Fruit fly (Drosophila melanogaster) whole organism, embryonic: ENCODE measurements around the gene Mo25.

Experiments
- C15 ChIP-seq: fragments of 200-800 bp; sonication (Bioruptor generic); IDR thresholded peaks from 3 replicates; pipeline ENCODE4 v1.3.6; 2022; ENCODE audit warnings: missing biosample characterization, missing genetic modification characterization
- CG10147 ChIP-seq: fragments of 200-800 bp; sonication (Bioruptor generic); optimal IDR thresholded peaks from 2 replicates; lab custom pipeline; 2019; ENCODE audit warnings: missing biosample characterization, mild to moderate bottlenecking, missing genetic modification characterization, moderate library complexity
- CG10321 ChIP-seq: fragments of 200-800 bp; sonication (Bioruptor generic); IDR thresholded peaks from 2 replicates; pipeline ENCODE4 v1.3.6; 2022; ENCODE audit warnings: missing biosample characterization, missing genetic modification characterization
- CG11456 ChIP-seq: fragments of 200-800 bp; sonication (Bioruptor generic); IDR thresholded peaks from 3 replicates; pipeline ENCODE4 v1.3.6; 2022; ENCODE audit warnings: missing biosample characterization, missing genetic modification characterization
- CG11696 ChIP-seq: fragments of 200-800 bp; sonication (Bioruptor generic); IDR thresholded peaks from 2 replicates; pipeline ENCODE4 v1.3.6; 2022; ENCODE audit warnings: missing biosample characterization, missing genetic modification characterization
- CG13296 ChIP-seq: fragments of 200-800 bp; sonication (Bioruptor generic); optimal IDR thresholded peaks from 3 replicates; lab custom pipeline; 2018; ENCODE audit warnings: missing biosample characterization, mild to moderate bottlenecking, missing genetic modification characterization
- CG13775 ChIP-seq: fragments of 200-800 bp; sonication (Bioruptor generic); optimal IDR thresholded peaks from 3 replicates; lab custom pipeline; 2017; ENCODE audit warnings: missing biosample characterization, mild to moderate bottlenecking, missing genetic modification characterization
- CG14014 ChIP-seq: fragments of 200-800 bp; sonication (Bioruptor generic); IDR thresholded peaks from 2 replicates; pipeline ENCODE4 v1.3.6; 2022; ENCODE audit warnings: missing biosample characterization, missing genetic modification characterization
- CG1647 ChIP-seq: fragments of 200-800 bp; sonication (Bioruptor generic); optimal IDR thresholded peaks from 3 replicates; lab custom pipeline; 2016; ENCODE audit warnings: missing biosample characterization, missing genetic modification characterization
- CG17361 ChIP-seq: fragments of 200-800 bp; sonication (Bioruptor generic); IDR thresholded peaks from 3 replicates; pipeline ENCODE4 v1.3.6; 2022; ENCODE audit warnings: missing biosample characterization, missing genetic modification characterization
- CG2202 ChIP-seq: fragments of 200-800 bp; sonication (Bioruptor generic); optimal IDR thresholded peaks from 2 replicates; lab custom pipeline; 2018; ENCODE audit warnings: missing biosample characterization, mild to moderate bottlenecking, missing genetic modification characterization
- CG2889 ChIP-seq: fragments of 200-800 bp; sonication (Bioruptor generic); IDR thresholded peaks from 3 replicates; pipeline ENCODE4 v1.3.6; 2022; ENCODE audit warnings: missing biosample characterization, missing genetic modification characterization
- CG30020 ChIP-seq: fragments of 200-800 bp; optimal IDR thresholded peaks from 2 replicates; lab custom pipeline; 2019; ENCODE audit warnings: missing biosample characterization, mild to moderate bottlenecking, missing genetic modification characterization, moderate library complexity
- CG31224 ChIP-seq: fragments of 200-800 bp; sonication (Bioruptor generic); IDR thresholded peaks from 2 replicates; pipeline ENCODE4 v1.3.6; 2022; ENCODE audit warnings: missing biosample characterization, missing genetic modification characterization
- CG31388 ChIP-seq: fragments of 200-800 bp; sonication (Bioruptor generic); optimal IDR thresholded peaks from 2 replicates; lab custom pipeline; 2016; ENCODE audit warnings: missing biosample characterization, missing genetic modification characterization
- CG33213 ChIP-seq: fragments of 200-800 bp; sonication (Bioruptor generic); optimal IDR thresholded peaks from 3 replicates; lab custom pipeline; 2016; ENCODE audit warnings: missing biosample characterization, missing genetic modification characterization
- CG33557 ChIP-seq: fragments of 200-800 bp; sonication (Bioruptor generic); optimal IDR thresholded peaks from 2 replicates; lab custom pipeline; 2019; ENCODE audit warnings: missing biosample characterization, mild to moderate bottlenecking, missing genetic modification characterization, moderate library complexity
- CG3726 ChIP-seq: fragments of 200-800 bp; sonication (Bioruptor generic); IDR thresholded peaks from 3 replicates; pipeline ENCODE4, ENCODE4 v1.3.6; 2022; ENCODE audit warnings: missing biosample characterization, missing genetic modification characterization
- CG3838 ChIP-seq: fragments of 200-800 bp; sonication (Bioruptor generic); optimal IDR thresholded peaks from 3 replicates; lab custom pipeline; 2016; ENCODE audit warnings: missing biosample characterization, missing genetic modification characterization
- CG7372 ChIP-seq: fragments of 200-800 bp; sonication (Bioruptor generic); IDR thresholded peaks from 2 replicates; pipeline ENCODE4 v1.3.6; 2022; ENCODE audit warnings: missing biosample characterization, missing genetic modification characterization
- CG7987 ChIP-seq: fragments of 200-800 bp; sonication (Bioruptor generic); optimal IDR thresholded peaks from 2 replicates; lab custom pipeline; 2018; ENCODE audit warnings: missing biosample characterization, mild to moderate bottlenecking, missing genetic modification characterization, moderate library complexity
- CG9797 ChIP-seq: fragments of 200-800 bp; sonication (Bioruptor generic); optimal IDR thresholded peaks from 3 replicates; lab custom pipeline; 2018; ENCODE audit warnings: missing biosample characterization, mild to moderate bottlenecking, missing genetic modification characterization
- CHES-1-like ChIP-seq: fragments of 200-800 bp; sonication (Bioruptor generic); optimal IDR thresholded peaks from 2 replicates; lab custom pipeline; 2016; ENCODE audit warnings: missing biosample characterization, missing genetic modification characterization
- Ets97D ChIP-seq: fragments of 200-800 bp; sonication (Bioruptor generic); optimal IDR thresholded peaks from 3 replicates; lab custom pipeline; 2016; ENCODE audit warnings: missing biosample characterization, missing genetic modification characterization
- GATAe ChIP-seq: fragments of 200-800 bp; sonication (Bioruptor generic); conservative IDR thresholded peaks from 2 replicates; pipeline ENCODE4 v1.3.6; 2022; ENCODE audit warnings: missing biosample characterization, missing genetic modification characterization
- Gsc ChIP-seq: fragments of 200-800 bp; sonication (Bioruptor generic); IDR thresholded peaks from 2 replicates; pipeline ENCODE4 v1.3.6; 2022; ENCODE audit warnings: missing biosample characterization, missing genetic modification characterization
- Gug ChIP-seq: fragments of 200-800 bp; sonication (Bioruptor generic); IDR thresholded peaks from 4 replicates; pipeline ENCODE4 v1.3.6; 2022; ENCODE audit warnings: missing biosample characterization, missing genetic modification characterization
- H15 ChIP-seq: fragments of 200-800 bp; sonication (Bioruptor generic); IDR thresholded peaks from 3 replicates; pipeline ENCODE4 v1.3.6; 2022; ENCODE audit warnings: missing biosample characterization, missing genetic modification characterization
- Hey ChIP-seq: fragments of 200-800 bp; sonication (Bioruptor generic); optimal IDR thresholded peaks from 3 replicates; lab custom pipeline; 2018; ENCODE audit warnings: missing biosample characterization, mild to moderate bottlenecking, missing genetic modification characterization
- HmgD ChIP-seq: fragments of 200-800 bp; sonication (Bioruptor generic); optimal IDR thresholded peaks from 3 replicates; lab custom pipeline; 2016; ENCODE audit warnings: missing biosample characterization, missing genetic modification characterization
- Hmx ChIP-seq: fragments of 200-800 bp; sonication (Bioruptor generic); optimal IDR thresholded peaks from 2 replicates; lab custom pipeline; 2016; ENCODE audit warnings: missing biosample characterization, missing genetic modification characterization
- Kr ChIP-seq: fragments of 200-800 bp; sonication (Bioruptor generic); optimal IDR thresholded peaks from 2 replicates; lab custom pipeline; 2017; ENCODE audit warnings: missing biosample characterization, mild to moderate bottlenecking, missing genetic modification characterization
- Side ChIP-seq: fragments of 200-800 bp; sonication (Bioruptor generic); optimal IDR thresholded peaks from 2 replicates; lab custom pipeline; 2016; ENCODE audit warnings: missing biosample characterization, missing genetic modification characterization
- Sox102F ChIP-seq: fragments of 200-800 bp; sonication (Bioruptor generic); optimal IDR thresholded peaks from 2 replicates; lab custom pipeline; 2018; ENCODE audit warnings: missing biosample characterization, mild to moderate bottlenecking, missing genetic modification characterization, moderate library complexity
- Ssrp ChIP-seq: fragments of 200-800 bp; sonication (Bioruptor generic); optimal IDR thresholded peaks from 2 replicates; lab custom pipeline; 2018; ENCODE audit warnings: missing biosample characterization, mild to moderate bottlenecking, missing genetic modification characterization, moderate library complexity
- Trl ChIP-seq, 3 experiments: fragments of >200 bp in 2 of 3; fragments of 200-800 bp in 1 of 3; sonication (Bioruptor generic) in 1 of 3; optimal IDR thresholded peaks; 2 replicates in 1 of 3; 3 replicates in 2 of 3; lab custom pipeline; 2016 to 2017; ENCODE audit warnings: missing biosample characterization in 1 of 3, missing genetic modification characterization in 1 of 3
- Xrp1 ChIP-seq: fragments of 200-800 bp; sonication (Bioruptor generic); IDR thresholded peaks from 2 replicates; pipeline ENCODE4 v1.3.6; 2022; ENCODE audit warnings: missing biosample characterization, missing genetic modification characterization
- ato ChIP-seq: fragments of 200-800 bp; sonication (Bioruptor generic); IDR thresholded peaks from 2 replicates; pipeline ENCODE4 v1.3.6; 2022; ENCODE audit warnings: missing biosample characterization, missing genetic modification characterization; ENCODE audit not compliant: partially characterized antibody
- caup ChIP-seq: fragments of 200-800 bp; sonication (Bioruptor generic); optimal IDR thresholded peaks from 3 replicates; lab custom pipeline; 2017; ENCODE audit warnings: missing biosample characterization, mild to moderate bottlenecking, missing genetic modification characterization, moderate library complexity; ENCODE audit not compliant: severe bottlenecking
- dm ChIP-seq: fragments of 200-800 bp; sonication (Bioruptor generic); optimal IDR thresholded peaks from 3 replicates; lab custom pipeline; 2016; ENCODE audit warnings: missing biosample characterization, missing genetic modification characterization
- emc ChIP-seq: fragments of 200-800 bp; sonication (Bioruptor generic); optimal IDR thresholded peaks from 2 replicates; lab custom pipeline; 2016; ENCODE audit warnings: missing biosample characterization, missing genetic modification characterization
- fd64A ChIP-seq: fragments of 200-800 bp; sonication (Bioruptor generic); optimal IDR thresholded peaks from 3 replicates; lab custom pipeline; 2018; ENCODE audit warnings: missing biosample characterization, mild to moderate bottlenecking, missing genetic modification characterization
- gro ChIP-seq: fragments of 200-800 bp; sonication (Bioruptor generic); optimal IDR thresholded peaks from 2 replicates; lab custom pipeline; 2016; ENCODE audit warnings: missing biosample characterization, missing genetic modification characterization
- hkb ChIP-seq, 2 experiments: fragments of 200-800 bp in 1 of 2; fragments of >200 bp in 1 of 2; sonication (Bioruptor generic) in 1 of 2; IDR thresholded peaks in 1 of 2; optimal IDR thresholded peaks in 1 of 2; 2 replicates each; pipeline versions ENCODE4 v1.3.6 to Lab custom; 2017 to 2022; ENCODE audit warnings: missing biosample characterization in 1 of 2, missing genetic modification characterization in 1 of 2
- insv ChIP-seq, 2 experiments: fragments of 200-800 bp; sonication (Bioruptor generic); optimal IDR thresholded peaks; 3 replicates each; lab custom pipeline; 2016 to 2018; ENCODE audit warnings: missing biosample characterization in 2 of 2, missing genetic modification characterization in 2 of 2
- prd ChIP-seq, 3 experiments: fragments of >200 bp in 2 of 3; fragments of 200-800 bp in 1 of 3; sonication (Bioruptor generic) in 1 of 3; optimal IDR thresholded peaks in 2 of 3; IDR thresholded peaks in 1 of 3; 2 replicates in 2 of 3; 3 replicates in 1 of 3; pipeline versions ENCODE4 v1.3.6 to Lab custom; 2017 to 2022; ENCODE audit warnings: missing biosample characterization in 1 of 3, missing genetic modification characterization in 1 of 3
- pros ChIP-seq: fragments of 200-800 bp; sonication (Bioruptor generic); optimal IDR thresholded peaks from 3 replicates; lab custom pipeline; 2019; ENCODE audit warnings: missing biosample characterization, mild to moderate bottlenecking, missing genetic modification characterization, moderate library complexity
- pum ChIP-seq: fragments of 200-800 bp; sonication (Bioruptor generic); optimal IDR thresholded peaks from 2 replicates; lab custom pipeline; 2016; ENCODE audit warnings: missing biosample characterization, missing genetic modification characterization
- sc ChIP-seq, 3 experiments: fragments of >200 bp in 2 of 3; fragments of 200-800 bp in 1 of 3; sonication (Bioruptor generic) in 1 of 3; optimal IDR thresholded peaks; 2 replicates in 2 of 3; 3 replicates in 1 of 3; lab custom pipeline; 2017; ENCODE audit warnings: mild to moderate bottlenecking in 1 of 3, missing biosample characterization in 1 of 3, missing genetic modification characterization in 1 of 3, missing genetic modification reagents in 1 of 3
- tgo ChIP-seq: fragments of 200-800 bp; sonication (Bioruptor generic); IDR thresholded peaks from 3 replicates; pipeline ENCODE4 v1.3.6; 2022; ENCODE audit warnings: missing biosample characterization, missing genetic modification characterization

Gene Mo25

dm6 chr3L:16572208-16572607, 43.1 kb downstream of the Mo25 start (continued):
- peak; percentile 60 to 81 for TF ChIP-seq Trl (optimal IDR thresholded peaks at IDR 0.05; lab: Kevin White, UChicago)
- no peak for TF ChIP-seq Trl (GFP tag; optimal IDR thresholded peaks at IDR 0.05; lab: Kevin White, UChicago)
- TF ChIP-seq CG17361 (GFP tag; lab: Robert Waterston, UW) = no peak
- no peak for TF ChIP-seq CG11696
- no peak for TF ChIP-seq CG33557 (GFP tag; lab: Kevin White, UChicago)
- TF ChIP-seq CG9797 (GFP tag; lab: Kevin White, UChicago) = no peak
- TF ChIP-seq GATAe = no peak
- TF ChIP-seq prd (optimal IDR thresholded peaks at IDR 0.05; lab: Kevin White, UChicago) = no peak
- TF ChIP-seq prd (GFP tag; IDR thresholded peaks at IDR 0.05; lab: Robert Waterston, UW) = no peak
- no peak for TF ChIP-seq CG1647 (GFP tag; lab: Kevin White, UChicago)
- TF ChIP-seq Xrp1 = no peak
- TF ChIP-seq Ssrp (tag; lab: Kevin White, UChicago) = no peak
- no peak for TF ChIP-seq CG10147 (GFP tag; lab: Kevin White, UChicago)
- no peak for TF ChIP-seq CG33213 (GFP tag; lab: Kevin White, UChicago)
- TF ChIP-seq fd64A (GFP tag; lab: Kevin White, UChicago) = no peak
- TF ChIP-seq HmgD (GFP tag; lab: Kevin White, UChicago) = no peak
- peak; percentile 1 for TF ChIP-seq CHES-1-like
- no peak for TF ChIP-seq Ets97D
- TF ChIP-seq CG31388 (GFP tag; lab: Kevin White, UChicago) = no peak
- TF ChIP-seq Sox102F = no peak
- peak; percentile 5 for TF ChIP-seq pros (GFP tag; lab: Kevin White, UChicago)
- no peak for TF ChIP-seq emc (GFP tag; lab: Kevin White, UChicago)
- no peak for TF ChIP-seq CG31224
- no peak for TF ChIP-seq H15
- TF ChIP-seq CG2202 (tag; lab: Kevin White, UChicago) = no peak
- no peak for TF ChIP-seq CG2889 (GFP tag; lab: Robert Waterston, UW)
- TF ChIP-seq dm (GFP tag; lab: Kevin White, UChicago) = no peak
- TF ChIP-seq Side (GFP tag; lab: Kevin White, UChicago) = no peak
- TF ChIP-seq Gsc (GFP tag; lab: Robert Waterston, UW) = no peak
- no peak for TF ChIP-seq CG3726 (GFP tag; lab: Robert Waterston, UW)
- TF ChIP-seq ato = no peak
- TF ChIP-seq insv (GFP tag; optimal IDR thresholded peaks at IDR 0.05; lab: Kevin White, UChicago) = no peak
- no peak for TF ChIP-seq tgo
- TF ChIP-seq CG30020 (tag; lab: Kevin White, UChicago) = no peak
- TF ChIP-seq CG13296 = peak; percentile 36
- TF ChIP-seq Gug = no peak
- TF ChIP-seq hkb (optimal IDR thresholded peaks at IDR 0.05; lab: Kevin White, UChicago) = no peak
- TF ChIP-seq hkb (GFP tag; IDR thresholded peaks at IDR 0.05; lab: Robert Waterston, UW) = no peak
- TF ChIP-seq gro (GFP tag; lab: Kevin White, UChicago) = peak; percentile 56
- no peak for TF ChIP-seq sc (optimal IDR thresholded peaks at IDR 0.05; lab: Kevin White, UChicago)
- TF ChIP-seq sc (GFP tag; optimal IDR thresholded peaks at IDR 0.05; lab: Kevin White, UChicago) = no peak
- no peak for TF ChIP-seq CG7372 (GFP tag; lab: Robert Waterston, UW)
- peak; percentile 17; the same call in 1 of the 2 replicates for TF ChIP-seq CG14014 (GFP tag; lab: Robert Waterston, UW)
- TF ChIP-seq CG7987 = no peak
- no peak for TF ChIP-seq Hmx (GFP tag; lab: Kevin White, UChicago)
- TF ChIP-seq CG13775 (GFP tag; lab: Kevin White, UChicago) = no peak
- no peak for TF ChIP-seq C15 (GFP tag; lab: Robert Waterston, UW)
- TF ChIP-seq CG3838 (GFP tag; lab: Kevin White, UChicago) = no peak
- TF ChIP-seq CG10321 (GFP tag; lab: Robert Waterston, UW) = no peak
- TF ChIP-seq CG11456 (GFP tag; lab: Robert Waterston, UW) = no peak
- no peak for TF ChIP-seq Hey (tag; lab: Kevin White, UChicago)
- TF ChIP-seq caup (GFP tag; lab: Kevin White, UChicago) = peak; percentile 2
- TF ChIP-seq Kr = no peak
- no peak for TF ChIP-seq pum
